Worm (Caenorhabditis elegans) whole organism, L4 larva: ENCODE measurements around the gene F58B4.6.

Source experiments
- F26F4.8 ChIP-seq: fragments of 200-800 bp; sonication (Bioruptor generic); conservative IDR thresholded peaks from 2 replicates; pipeline ENCODE4 v1.3.6; 2022; ENCODE audit warnings: missing genetic modification characterization, missing compliant biosample characterization
- F37D6.2 ChIP-seq: sonication (generic microtip); optimal IDR thresholded peaks from 2 replicates; lab custom pipeline; 2016; ENCODE audit warnings: mild to moderate bottlenecking, missing genetic modification characterization, missing compliant biosample characterization
- F49E8.2 ChIP-seq: sonication (generic microtip); optimal IDR thresholded peaks from 2 replicates; lab custom pipeline; 2016; ENCODE audit warnings: missing compliant biosample characterization, mild to moderate bottlenecking, missing genetic modification characterization, borderline replicate concordance
- T20F7.1 ChIP-seq: fragments of 200-800 bp; sonication (Bioruptor generic); optimal IDR thresholded peaks from 2 replicates; lab custom pipeline; 2018; ENCODE audit warnings: mild to moderate bottlenecking, missing genetic modification characterization, missing compliant biosample characterization
- Y105C5A.15 ChIP-seq: fragments of 200-800 bp; sonication (Bioruptor generic); IDR thresholded peaks from 2 replicates; pipeline ENCODE4 v1.3.6; 2022; ENCODE audit warnings: missing genetic modification characterization, missing compliant biosample characterization
- Y48G9A.11 ChIP-seq: fragments of 200-800 bp; sonication (Bioruptor generic); IDR thresholded peaks from 2 replicates; pipeline ENCODE4 v1.3.6; 2022; ENCODE audit warnings: missing genetic modification reagents, missing genetic modification characterization, missing compliant biosample characterization
- ZK337.2 ChIP-seq: fragments of 200-800 bp; sonication (Bioruptor generic); IDR thresholded peaks from 2 replicates; pipeline ENCODE4 v1.3.6; 2022; ENCODE audit warnings: missing genetic modification reagents, missing genetic modification characterization, missing compliant biosample characterization
- aly-2 ChIP-seq: sonication (generic microtip); optimal IDR thresholded peaks from 2 replicates; lab custom pipeline; 2018; ENCODE audit warnings: missing biosample characterization, missing genetic modification characterization
- ama-1 ChIP-seq: fragments of 150-350 bp; optimal IDR thresholded peaks from 2 replicates; lab custom pipeline; 2014; ENCODE audit warnings: inconsistent platforms, mixed read lengths
- attf-4 ChIP-seq: sonication (generic microtip); optimal IDR thresholded peaks from 3 replicates; lab custom pipeline; 2017; ENCODE audit warnings: missing biosample characterization, missing genetic modification characterization
- ceh-28 ChIP-seq: fragments of 150-350 bp; optimal IDR thresholded peaks from 2 replicates; lab custom pipeline; 2014; ENCODE audit warnings: missing biosample characterization, missing genetic modification reagents, missing genetic modification characterization
- ceh-32 ChIP-seq: sonication (generic microtip); optimal IDR thresholded peaks from 2 replicates; lab custom pipeline; 2016; ENCODE audit warnings: mild to moderate bottlenecking, missing genetic modification characterization, missing compliant biosample characterization; ENCODE audit not compliant: poor library complexity
- ceh-44 ChIP-seq: fragments of 200-800 bp; sonication (Bioruptor generic); IDR thresholded peaks from 2 replicates; pipeline ENCODE4 v1.3.6; 2022; ENCODE audit warnings: missing genetic modification reagents, missing genetic modification characterization, missing compliant biosample characterization
- ceh-82 ChIP-seq: sonication (generic microtip); optimal IDR thresholded peaks from 2 replicates; lab custom pipeline; 2017; ENCODE audit warnings: missing biosample characterization, missing genetic modification characterization
- daf-16 ChIP-seq, 3 experiments: sonication (generic microtip); optimal IDR thresholded peaks; 2 replicates each; lab custom pipeline; 2016 to 2017; ENCODE audit warnings: missing genetic modification characterization in 3 of 3, missing genetic modification reagents in 3 of 3, mild to moderate bottlenecking in 2 of 3, missing compliant biosample characterization in 2 of 3, missing biosample characterization in 1 of 3, moderate library complexity in 1 of 3
- daf-19 ChIP-seq: fragments of 200-800 bp; sonication (Bioruptor generic); conservative IDR thresholded peaks from 2 replicates; pipeline ENCODE4 v1.3.6; 2022; ENCODE audit warnings: missing genetic modification characterization, missing compliant biosample characterization
- daf-8 ChIP-seq: fragments of 200-800 bp; sonication (Bioruptor generic); IDR thresholded peaks from 2 replicates; pipeline ENCODE4 v1.3.6; 2022; ENCODE audit warnings: missing genetic modification characterization, missing compliant biosample characterization
- dmd-8 ChIP-seq: fragments of 200-800 bp; sonication (Bioruptor generic); IDR thresholded peaks from 2 replicates; pipeline ENCODE4 v1.3.6; 2022; ENCODE audit warnings: missing genetic modification characterization, missing compliant biosample characterization
- dve-1 ChIP-seq: sonication (generic microtip); optimal IDR thresholded peaks from 2 replicates; lab custom pipeline; 2017; ENCODE audit warnings: antibody characterized with exemption, mild to moderate bottlenecking, missing genetic modification characterization, missing compliant biosample characterization; ENCODE audit not compliant: insufficient read depth
- egl-27 ChIP-seq: sonication (generic microtip); optimal IDR thresholded peaks from 3 replicates; lab custom pipeline; 2017; ENCODE audit warnings: missing biosample characterization, missing genetic modification reagents, missing genetic modification characterization
- egl-43 ChIP-seq: fragments of 200-800 bp; sonication (Bioruptor generic); IDR thresholded peaks from 2 replicates; pipeline ENCODE4 v1.3.6; 2022; ENCODE audit warnings: missing genetic modification reagents, missing genetic modification characterization, missing compliant biosample characterization
- fos-1 ChIP-seq: fragments of 150-350 bp; optimal IDR thresholded peaks from 2 replicates; lab custom pipeline; 2014; ENCODE audit warnings: missing biosample characterization, missing genetic modification characterization
- gei-8 ChIP-seq: fragments of 200-800 bp; sonication (Bioruptor generic); optimal IDR thresholded peaks from 2 replicates; lab custom pipeline; 2018; ENCODE audit warnings: mild to moderate bottlenecking, missing genetic modification characterization, missing compliant biosample characterization
- hlh-11 ChIP-seq: fragments of 200-800 bp; sonication (Bioruptor generic); optimal IDR thresholded peaks from 2 replicates; lab custom pipeline; 2018; ENCODE audit warnings: mild to moderate bottlenecking, missing genetic modification characterization, missing compliant biosample characterization
- jun-1 ChIP-seq: fragments of 150-350 bp; optimal IDR thresholded peaks from 2 replicates; lab custom pipeline; 2014; ENCODE audit warnings: missing biosample characterization, missing genetic modification reagents, missing genetic modification characterization
- lim-7 ChIP-seq: fragments of 200-800 bp; sonication (Bioruptor generic); IDR thresholded peaks from 2 replicates; pipeline ENCODE4 v1.3.6; 2022; ENCODE audit warnings: missing genetic modification characterization, missing compliant biosample characterization
- lin-1 ChIP-seq: fragments of 200-800 bp; sonication (Bioruptor generic); IDR thresholded peaks from 2 replicates; pipeline ENCODE4 v1.3.6; 2022; ENCODE audit warnings: missing genetic modification reagents, missing genetic modification characterization, missing compliant biosample characterization
- lin-13 ChIP-seq: fragments of 150-350 bp; optimal IDR thresholded peaks from 2 replicates; lab custom pipeline; 2014; ENCODE audit warnings: missing biosample characterization, missing genetic modification reagents, missing genetic modification characterization
- lin-15B ChIP-seq: fragments of 150-350 bp; sonication (generic microtip); optimal IDR thresholded peaks from 3 replicates; lab custom pipeline; 2014; ENCODE audit warnings: missing biosample characterization, missing genetic modification characterization
- lin-38 ChIP-seq: fragments of 200-800 bp; sonication (Bioruptor generic); IDR thresholded peaks from 2 replicates; pipeline ENCODE4 v1.3.6; 2022; ENCODE audit warnings: missing genetic modification reagents, missing genetic modification characterization, missing compliant biosample characterization
- madf-9 ChIP-seq: fragments of 200-800 bp; sonication (Bioruptor generic); conservative IDR thresholded peaks from 2 replicates; pipeline ENCODE4 v1.3.6; 2022; ENCODE audit warnings: missing genetic modification reagents, missing genetic modification characterization, missing compliant biosample characterization
- mdl-1 ChIP-seq, 2 experiments: fragments of 150-350 bp in 1 of 2; sonication (generic microtip) in 1 of 2; optimal IDR thresholded peaks; 2 replicates each; lab custom pipeline; 2014 to 2017; ENCODE audit warnings: missing biosample characterization in 2 of 2, missing genetic modification characterization in 2 of 2
- mep-1 ChIP-seq: fragments of 150-350 bp; sonication (generic microtip); optimal IDR thresholded peaks from 3 replicates; lab custom pipeline; 2014; ENCODE audit warnings: missing biosample characterization, missing genetic modification characterization
- nhr-102 ChIP-seq: sonication (generic microtip); optimal IDR thresholded peaks from 2 replicates; lab custom pipeline; 2016; ENCODE audit warnings: mild to moderate bottlenecking, missing genetic modification characterization, moderate library complexity, missing compliant biosample characterization
- nhr-11 ChIP-seq: fragments of 150-350 bp; optimal IDR thresholded peaks from 2 replicates; lab custom pipeline; 2014; ENCODE audit warnings: missing biosample characterization, missing genetic modification characterization
- nhr-41 ChIP-seq: fragments of 200-800 bp; sonication (Bioruptor generic); IDR thresholded peaks from 2 replicates; pipeline ENCODE4 v1.3.6; 2022; ENCODE audit warnings: missing genetic modification reagents, missing genetic modification characterization, missing compliant biosample characterization
- nhr-42 ChIP-seq: fragments of 200-800 bp; sonication (Bioruptor generic); IDR thresholded peaks from 2 replicates; pipeline ENCODE4 v1.3.6; 2022; ENCODE audit warnings: missing genetic modification characterization, missing compliant biosample characterization
- nhr-6 ChIP-seq: fragments of 150-350 bp; optimal IDR thresholded peaks from 2 replicates; lab custom pipeline; 2014; ENCODE audit warnings: missing biosample characterization, missing genetic modification characterization
- nhr-76 ChIP-seq: fragments of 150-350 bp; optimal IDR thresholded peaks from 2 replicates; lab custom pipeline; 2014; ENCODE audit warnings: missing biosample characterization, missing genetic modification characterization
- php-3 ChIP-seq: fragments of 200-800 bp; sonication (Bioruptor generic); IDR thresholded peaks from 2 replicates; pipeline ENCODE4 v1.3.6; 2022; ENCODE audit warnings: missing genetic modification reagents, missing genetic modification characterization, missing compliant biosample characterization
- pqm-1 ChIP-seq: sonication (generic microtip); optimal IDR thresholded peaks from 2 replicates; lab custom pipeline; 2017; ENCODE audit warnings: missing biosample characterization, missing genetic modification characterization
- rbr-2 ChIP-seq: sonication (generic microtip); optimal IDR thresholded peaks from 2 replicates; lab custom pipeline; 2016; ENCODE audit warnings: missing genotype, missing genetic modification characterization, missing compliant biosample characterization
- snpc-1.2 ChIP-seq: fragments of 200-800 bp; sonication (Bioruptor generic); IDR thresholded peaks from 2 replicates; pipeline ENCODE4 v1.3.6; 2022; ENCODE audit warnings: missing genetic modification reagents, missing genetic modification characterization, missing compliant biosample characterization
- snpc-4 ChIP-seq: fragments of 150-350 bp; optimal IDR thresholded peaks from 2 replicates; lab custom pipeline; 2014; ENCODE audit warnings: missing biosample characterization, missing genetic modification characterization
- spr-1 ChIP-seq: sonication (generic microtip); optimal IDR thresholded peaks from 2 replicates; lab custom pipeline; 2016; ENCODE audit warnings: mild to moderate bottlenecking, missing genetic modification characterization, missing compliant biosample characterization
- unc-130 ChIP-seq: sonication (generic microtip); optimal IDR thresholded peaks from 2 replicates; lab custom pipeline; 2016; ENCODE audit warnings: missing genetic modification reagents, missing genetic modification characterization, missing compliant biosample characterization
- unc-39 ChIP-seq: sonication (generic microtip); optimal IDR thresholded peaks from 2 replicates; lab custom pipeline; 2017; ENCODE audit warnings: missing biosample characterization, missing genetic modification characterization
- zfp-2 ChIP-seq: sonication (generic microtip); optimal IDR thresholded peaks from 2 replicates; lab custom pipeline; 2016; ENCODE audit warnings: mild to moderate bottlenecking, missing genetic modification characterization, missing compliant biosample characterization
- zfp-3 ChIP-seq: fragments of 200-800 bp; sonication (Bioruptor generic); conservative IDR thresholded peaks from 2 replicates; pipeline ENCODE4 v1.3.6; 2022; ENCODE audit warnings: missing genetic modification reagents, missing genetic modification characterization, missing compliant biosample characterization
- zip-2 ChIP-seq: fragments of 150-350 bp; optimal IDR thresholded peaks from 2 replicates; lab custom pipeline; 2014; ENCODE audit warnings: missing biosample characterization, missing genetic modification characterization
- ztf-11 ChIP-seq: fragments of 150-350 bp; optimal IDR thresholded peaks from 2 replicates; lab custom pipeline; 2014; ENCODE audit warnings: missing biosample characterization, missing genetic modification characterization
- ztf-7 ChIP-seq: fragments of 150-350 bp; optimal IDR thresholded peaks from 2 replicates; lab custom pipeline; 2014; ENCODE audit warnings: missing biosample characterization, missing genetic modification characterization

F58B4.6 gene

ce11 chrV:10940571-10940991 is 15.8 kb downstream of the F58B4.6 start (continued):
- TF ChIP-seq daf-8 = no peak
- peak; percentile 31 for TF ChIP-seq nhr-11 (tag; lab: Kevin White, UChicago)
- no peak for TF ChIP-seq snpc-4 (tag; lab: Kevin White, UChicago)
- no peak for TF ChIP-seq ceh-28 (tag; lab: Kevin White, UChicago)
- peak; percentile 88 for TF ChIP-seq dve-1 (tag; lab: Kevin White, UChicago)
- no peak for TF ChIP-seq Y105C5A.15
- no peak for TF ChIP-seq snpc-1.2 (GFP tag; lab: Robert Waterston, UW)
- peak; percentile 71 for TF ChIP-seq spr-1 (tag; lab: Kevin White, UChicago)
- no peak for TF ChIP-seq egl-27 (tag; lab: Kevin White, UChicago)
- no peak for TF ChIP-seq F49E8.2 (tag; lab: Kevin White, UChicago)
- peak; percentile 67 for TF ChIP-seq lin-13 (GFP tag; lab: Kevin White, UChicago)
- TF ChIP-seq unc-130 (GFP tag; lab: Kevin White, UChicago) = no peak
- no peak for TF ChIP-seq gei-8 (GFP tag; lab: Kevin White, UChicago)
- peak; percentile 38 for TF ChIP-seq lin-38 (GFP tag; lab: Robert Waterston, UW)
- no peak for TF ChIP-seq nhr-42 (GFP tag; lab: Robert Waterston, UW)
- TF ChIP-seq T20F7.1 = peak; percentile 28
- no peak for TF ChIP-seq ceh-44
- TF ChIP-seq zfp-3 = no peak
- peak; percentile 8 for TF ChIP-seq nhr-6 (tag; lab: Kevin White, UChicago)
- TF ChIP-seq nhr-76 (tag; lab: Kevin White, UChicago) = no peak
- no peak for TF ChIP-seq unc-39 (tag; lab: Kevin White, UChicago)
- no peak for TF ChIP-seq ceh-82 (tag; lab: Kevin White, UChicago)
- TF ChIP-seq daf-19 (GFP tag; lab: Robert Waterston, UW) = 0 out of 2 replicates have a peak, but pooled peaks have one; percentile 23
- peak; percentile 42 for TF ChIP-seq rbr-2 (tag; lab: Kevin White, UChicago)
- TF ChIP-seq zip-2 (tag; lab: Kevin White, UChicago) = peak; percentile 96
- peak; percentile 33 for TF ChIP-seq F37D6.2
- TF ChIP-seq ama-1 (lab: Kevin White, UChicago) = peak; percentile 58
- TF ChIP-seq aly-2 (tag; lab: Kevin White, UChicago) = no peak
- peak; percentile 65 for TF ChIP-seq mep-1 (tag; lab: Kevin White, UChicago)
- TF ChIP-seq lin-1 = no peak; the same call in 1 of the 2 replicates
- no peak for TF ChIP-seq fos-1
- TF ChIP-seq zfp-2 (tag; lab: Kevin White, UChicago) = no peak
- TF ChIP-seq ztf-7 (tag; lab: Kevin White, UChicago) = peak; percentile 91
- TF ChIP-seq jun-1 = no peak
- TF ChIP-seq lim-7 (GFP tag; lab: Robert Waterston, UW) = no peak
- 0 out of 2 replicates have a peak, but pooled peaks have one; percentile 31 for TF ChIP-seq nhr-41 (GFP tag; lab: Robert Waterston, UW)
- no peak for TF ChIP-seq F26F4.8 (GFP tag; lab: Robert Waterston, UW)
- peak; percentile 82 for TF ChIP-seq nhr-102 (tag; lab: Kevin White, UChicago)
- no peak for TF ChIP-seq php-3 (GFP tag; lab: Robert Waterston, UW)
- no peak for TF ChIP-seq daf-16 (GFP tag; optimal IDR thresholded peaks at IDR 0.05; lab: Kevin White, UChicago)
- TF ChIP-seq daf-16 (tag; optimal IDR thresholded peaks at IDR 0.05; lab: Kevin White, UChicago) = peak; percentile 93
- TF ChIP-seq egl-43 = no peak
- TF ChIP-seq ztf-11 = no peak
- no peak for TF ChIP-seq attf-4
- peak; percentile 28 for TF ChIP-seq pqm-1 (tag; lab: Kevin White, UChicago)
- TF ChIP-seq dmd-8 = no peak
- no peak for TF ChIP-seq madf-9 (GFP tag; lab: Robert Waterston, UW)
- no peak for TF ChIP-seq ZK337.2 (GFP tag; lab: Robert Waterston, UW)
- no peak for TF ChIP-seq lin-15B (tag; lab: Kevin White, UChicago)
- peak; percentile 95 for TF ChIP-seq hlh-11 (tag; lab: Kevin White, UChicago)
- TF ChIP-seq mdl-1 (tag; optimal IDR thresholded peaks at IDR 0.05; lab: Kevin White, UChicago) = peak; percentile 70 to 72
- TF ChIP-seq Y48G9A.11 = no peak
- no peak for TF ChIP-seq ceh-32 (tag; lab: Kevin White, UChicago)
